Comparison of ENCODE assay signal across 1 fruit fly cellular context in genomic region chr4:1123769-1124493, dm6.
A peak's percentile ranks its signal among the peaks of the same experiment; 100 is the strongest.
TF ChIP-seq lines count a peak whose summit lies in the region.

Gene Arf4 (plus strand): TSS chr4:1124167.

TF ChIP-seq in whole organism, embryonic, 481 proteins besides CTCF, POLR2A, EP300 and RAD21 (continued from another document):
- TF ChIP-seq CG12942 (GFP tag; optimal IDR thresholded peaks at IDR 0.05; lab: Kevin White, UChicago) (no peak), Drgx (GFP tag; IDR thresholded peaks at IDR 0.05; lab: Robert Waterston, UW) (no peak), CG4730 (GFP tag; IDR thresholded peaks at IDR 0.05; lab: Robert Waterston, UW) (no peak), z (GFP tag; IDR thresholded peaks at IDR 0.05; lab: Robert Waterston, UW) (no peak), CG12219 (GFP tag; optimal IDR thresholded peaks at IDR 0.05; lab: Kevin White, UChicago) (no peak), cad (GFP tag; optimal IDR thresholded peaks at IDR 0.05; lab: Kevin White, UChicago) (no peak), gce (GFP tag; IDR thresholded peaks at IDR 0.05; lab: Robert Waterston, UW) (no peak), BEAF-32 (GFP tag; optimal IDR thresholded peaks at IDR 0.05; lab: Kevin White, UChicago) (peak; percentile 37), CG3726 (GFP tag; IDR thresholded peaks at IDR 0.05; lab: Robert Waterston, UW) (no peak), gsb-n (tag; optimal IDR thresholded peaks at IDR 0.05; lab: Kevin White, UChicago) (no peak), CG18476 (GFP tag; optimal IDR thresholded peaks at IDR 0.05; lab: Kevin White, UChicago) (no peak), CG8281 (tag; optimal IDR thresholded peaks at IDR 0.05; lab: Kevin White, UChicago) (no peak), CG12391 (tag; optimal IDR thresholded peaks at IDR 0.05; lab: Kevin White, UChicago) (no peak), NFAT (GFP tag; IDR thresholded peaks at IDR 0.05; lab: Robert Waterston, UW) (no peak)
